Worm (Caenorhabditis elegans): Measurements from ENCODE around the gene R13D11.1.

DNA sequence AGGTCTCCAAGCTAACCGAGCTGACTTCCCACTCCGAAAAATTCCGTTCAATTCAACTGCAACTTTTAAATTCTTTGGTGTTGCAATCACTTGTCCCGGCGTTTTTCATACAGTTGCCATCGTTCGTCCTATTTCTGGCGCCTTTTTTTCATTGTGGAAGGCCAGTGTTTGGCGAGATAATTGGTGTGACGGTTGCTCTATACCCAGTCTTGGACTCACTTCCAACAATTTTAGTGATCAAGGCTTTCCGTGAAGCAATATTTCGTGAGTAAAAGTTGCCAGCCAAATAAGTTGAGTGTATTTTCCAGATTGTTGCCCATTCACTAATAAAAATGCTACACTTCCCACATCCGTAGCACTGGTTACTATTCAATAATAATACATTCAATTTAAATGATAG lies 45.1 kb upstream of the R13D11.1 start:
- TF ChIP-seq pat-9 (tag; optimal IDR thresholded peaks at IDR 0.05) (no peak), nhr-11 (tag; optimal IDR thresholded peaks at IDR 0.05) (no peak), unc-86 (tag; optimal IDR thresholded peaks at IDR 0.05) (no peak), ceh-6 (GFP tag; optimal IDR thresholded peaks at IDR 0.05) (no peak), nfya-1 (tag; optimal IDR thresholded peaks at IDR 0.05) (no peak), unc-42 (tag; optimal IDR thresholded peaks at IDR 0.05) (no peak), rnt-1 (tag; optimal IDR thresholded peaks at IDR 0.05) (no peak), ets-4 (tag; optimal IDR thresholded peaks at IDR 0.05) (no peak), fkh-10 (GFP tag; optimal IDR thresholded peaks at IDR 0.05) (no peak), pha-4 (tag; optimal IDR thresholded peaks at IDR 0.05) (no peak), ceh-34 (tag; optimal IDR thresholded peaks at IDR 0.05) (no peak), pax-1 (tag; optimal IDR thresholded peaks at IDR 0.05) (no peak), ceh-30 (tag; optimal IDR thresholded peaks at IDR 0.05) (no peak), pha-2 (tag; optimal IDR thresholded peaks at IDR 0.05) (no peak)

All from whole organism, late embryonic.